Worm (Caenorhabditis elegans): ENCODE data around the gene Y97E10AR.6.

DNA sequence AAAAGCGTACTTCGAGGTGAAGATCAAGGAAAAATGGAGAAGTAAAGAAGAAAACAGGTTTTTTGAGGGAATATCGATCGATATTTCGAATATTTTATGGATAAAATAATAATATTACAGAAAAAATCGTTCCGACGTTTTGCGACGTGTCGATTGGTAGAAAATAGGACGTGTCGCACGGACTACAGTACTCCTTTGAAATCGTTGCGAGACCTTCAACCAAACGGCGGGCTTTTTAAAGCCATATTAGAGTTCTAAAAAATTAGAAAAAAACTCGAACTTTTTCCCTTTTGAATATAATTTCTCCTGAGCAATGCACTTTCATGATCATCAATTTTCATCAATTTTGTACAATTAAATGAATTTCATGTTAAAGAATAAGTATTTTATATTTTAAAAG is 3.6 kb downstream of the Y97E10AR.6 start, which contains the start of gene Y97E10AR.4:
- TF ChIP-seq lin-39 (tag; optimal IDR thresholded peaks at IDR 0.05) (no peak), nhr-12 (tag; optimal IDR thresholded peaks at IDR 0.05) (no peak)

Data from whole organism, L2 larva.